Fruit fly (Drosophila melanogaster) S2 (cell line): ENCODE measurements around the gene CG14642.

Experiments used
- CG8478 ChIP-seq: fragments of >200 bp; optimal IDR thresholded peaks from 2 replicates; lab custom pipeline; 2018
- CTCF ChIP-seq, 2 experiments: fragments of >200 bp; optimal IDR thresholded peaks; 2 replicates each; lab custom pipeline; 2018

- TF ChIP-seq CG8478 (lab: Kevin White, UChicago) (no peak), CTCF (optimal IDR thresholded peaks at IDR 0.05; lab: Kevin White, UChicago) (no peak)
Measured at dm6 chr3R:4228426-4228825, 14.1 kb downstream of the CG14642 start.
